Fruit fly (Drosophila melanogaster) whole organism, prepupa: Measurements from ENCODE around the gene rk.

Experiments used
- CG6163 ChIP-seq: fragments of 200-800 bp; sonication (Bioruptor generic); IDR thresholded peaks from 3 replicates; pipeline ENCODE4 v1.3.6; 2022; ENCODE audit warnings: missing biosample characterization, missing genetic modification characterization
- CG6854 ChIP-seq: fragments of 200-800 bp; sonication (Bioruptor generic); optimal IDR thresholded peaks from 2 replicates; lab custom pipeline; 2017; ENCODE audit warnings: missing biosample characterization, mild to moderate bottlenecking, missing genetic modification characterization
- Gug ChIP-seq: fragments of 200-800 bp; sonication (Bioruptor generic); IDR thresholded peaks from 2 replicates; pipeline ENCODE4 v1.3.6; 2022; ENCODE audit warnings: missing biosample characterization, missing genetic modification characterization
- Lpt ChIP-seq: fragments of 200-800 bp; sonication (Bioruptor generic); optimal IDR thresholded peaks from 3 replicates; lab custom pipeline; 2016; ENCODE audit warnings: missing biosample characterization, missing genetic modification characterization
- Met ChIP-seq: fragments of 200-800 bp; sonication (Bioruptor generic); optimal IDR thresholded peaks from 3 replicates; lab custom pipeline; 2016; ENCODE audit warnings: missing biosample characterization, missing genetic modification characterization
- Sox15 ChIP-seq: fragments of 200-800 bp; sonication (Bioruptor generic); optimal IDR thresholded peaks from 3 replicates; lab custom pipeline; 2016; ENCODE audit warnings: missing biosample characterization, missing genetic modification characterization
- acj6 ChIP-seq: fragments of 200-800 bp; sonication (Bioruptor generic); optimal IDR thresholded peaks from 3 replicates; lab custom pipeline; 2016; ENCODE audit warnings: missing biosample characterization, missing genetic modification characterization
- dac ChIP-seq: fragments of 200-800 bp; sonication (Bioruptor generic); optimal IDR thresholded peaks from 2 replicates; lab custom pipeline; 2017; ENCODE audit warnings: missing biosample characterization, mild to moderate bottlenecking, missing genetic modification characterization
- fd59A ChIP-seq: fragments of 200-800 bp; sonication (Bioruptor generic); optimal IDR thresholded peaks from 2 replicates; lab custom pipeline; 2017; ENCODE audit warnings: missing biosample characterization, mild to moderate bottlenecking, missing genetic modification characterization, missing genetic modification reagents
- fkh ChIP-seq: fragments of 200-800 bp; sonication (Bioruptor generic); optimal IDR thresholded peaks from 3 replicates; lab custom pipeline; 2017; ENCODE audit warnings: missing biosample characterization, mild to moderate bottlenecking, missing genetic modification characterization, moderate library complexity
- lz ChIP-seq: fragments of 200-800 bp; sonication (Bioruptor generic); optimal IDR thresholded peaks from 3 replicates; lab custom pipeline; 2016; ENCODE audit warnings: missing biosample characterization, missing genetic modification characterization
- topi ChIP-seq: fragments of 200-800 bp; sonication (Bioruptor generic); optimal IDR thresholded peaks from 3 replicates; lab custom pipeline; 2016; ENCODE audit warnings: missing biosample characterization, missing genetic modification characterization

DNA sequence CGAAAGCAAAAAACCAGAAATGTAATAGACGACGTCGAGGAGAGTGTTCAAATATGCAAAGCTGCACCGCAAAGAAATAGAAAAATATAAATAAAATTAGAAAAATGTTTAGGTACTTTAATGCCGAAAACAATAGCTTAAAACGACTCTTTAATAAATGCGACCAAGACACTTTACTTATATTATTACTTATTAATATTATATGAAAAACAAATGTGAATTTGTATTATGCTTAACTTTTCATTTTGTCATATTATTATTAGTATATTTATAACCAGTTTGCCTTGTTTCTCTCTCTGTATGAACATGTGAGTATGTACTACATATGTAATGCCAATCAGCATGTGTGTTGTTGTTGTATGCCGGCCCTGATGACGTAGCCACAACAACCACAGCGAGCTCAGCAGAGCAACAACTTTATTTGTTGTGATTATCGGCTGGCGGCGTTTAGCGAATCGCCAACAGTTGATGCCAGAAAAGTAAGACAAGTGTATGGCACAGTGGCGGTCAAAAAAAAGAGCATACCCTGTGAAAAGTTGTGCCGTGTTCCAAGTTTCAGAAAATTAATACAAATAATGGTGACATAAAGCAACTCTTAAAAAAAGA lies 21.2 kb upstream of the rk start:
- TF ChIP-seq fkh (GFP tag; lab: Kevin White, UChicago) (peak; percentile 41), fd59A (peak; percentile 63), CG6163 (GFP tag; lab: Robert Waterston, UW) (peak; percentile 90), Sox15 (GFP tag; lab: Kevin White, UChicago) (no peak), CG6854 (GFP tag; lab: Kevin White, UChicago) (peak; percentile 34), acj6 (GFP tag; lab: Kevin White, UChicago) (peak; percentile 74), Lpt (peak; percentile 85), Met (GFP tag; lab: Kevin White, UChicago) (peak; percentile 61), Gug (GFP tag; lab: Robert Waterston, UW) (peak; percentile 95), dac (GFP tag; lab: Kevin White, UChicago) (peak; percentile 33), topi (GFP tag; lab: Kevin White, UChicago) (peak; percentile 31), lz (GFP tag; lab: Kevin White, UChicago) (peak; percentile 65)
